Fruit fly (Drosophila melanogaster) whole organism, embryonic: Measurements from ENCODE around the gene Osi10a.

Experiments used
- CG14667 ChIP-seq: fragments of 200-800 bp; sonication (Bioruptor generic); IDR thresholded peaks from 2 replicates; pipeline ENCODE4 v1.3.6; 2022; ENCODE audit warnings: missing biosample characterization, missing genetic modification characterization
- CG15479 ChIP-seq: fragments of 200-800 bp; sonication (Bioruptor generic); optimal IDR thresholded peaks from 3 replicates; lab custom pipeline; 2019; ENCODE audit warnings: missing biosample characterization, mild to moderate bottlenecking, missing genetic modification characterization, moderate library complexity
- CG8944 ChIP-seq: fragments of 200-800 bp; sonication (Bioruptor generic); optimal IDR thresholded peaks from 3 replicates; lab custom pipeline; 2016; ENCODE audit warnings: missing biosample characterization, missing genetic modification characterization
- CTCF ChIP-seq: fragments of 200-800 bp; sonication (Bioruptor generic); optimal IDR thresholded peaks from 2 replicates; lab custom pipeline; 2017; ENCODE audit warnings: missing biosample characterization, mild to moderate bottlenecking, missing genetic modification characterization, moderate library complexity
- Fer3 ChIP-seq: fragments of 200-800 bp; sonication (Bioruptor generic); optimal IDR thresholded peaks from 2 replicates; lab custom pipeline; 2018; ENCODE audit warnings: missing biosample characterization, mild to moderate bottlenecking, missing genetic modification characterization, moderate library complexity
- Hr78 ChIP-seq, 2 experiments: fragments of 200-800 bp in 1 of 2; fragments of >200 bp in 1 of 2; sonication (Bioruptor generic) in 1 of 2; optimal IDR thresholded peaks; 2 replicates each; lab custom pipeline; 2017 to 2019; ENCODE audit warnings: missing biosample characterization in 2 of 2, missing genetic modification characterization in 2 of 2, mild to moderate bottlenecking in 1 of 2, moderate library complexity in 1 of 2
- Ssrp ChIP-seq: fragments of 200-800 bp; sonication (Bioruptor generic); optimal IDR thresholded peaks from 2 replicates; lab custom pipeline; 2018; ENCODE audit warnings: missing biosample characterization, mild to moderate bottlenecking, missing genetic modification characterization, moderate library complexity
- Trl ChIP-seq, 3 experiments: fragments of >200 bp in 2 of 3; fragments of 200-800 bp in 1 of 3; sonication (Bioruptor generic) in 1 of 3; optimal IDR thresholded peaks; 2 replicates in 1 of 3; 3 replicates in 2 of 3; lab custom pipeline; 2016 to 2017; ENCODE audit warnings: missing biosample characterization in 1 of 3, missing genetic modification characterization in 1 of 3
- kay ChIP-seq: fragments of 200-800 bp; sonication (Bioruptor generic); optimal IDR thresholded peaks from 2 replicates; lab custom pipeline; 2016; ENCODE audit warnings: missing biosample characterization, missing genetic modification characterization
- vnd ChIP-seq: fragments of 200-800 bp; sonication (Bioruptor generic); IDR thresholded peaks from 3 replicates; pipeline ENCODE4 v1.3.6; 2022; ENCODE audit warnings: missing biosample characterization, missing genetic modification characterization; ENCODE audit not compliant: partially characterized antibody

DNA sequence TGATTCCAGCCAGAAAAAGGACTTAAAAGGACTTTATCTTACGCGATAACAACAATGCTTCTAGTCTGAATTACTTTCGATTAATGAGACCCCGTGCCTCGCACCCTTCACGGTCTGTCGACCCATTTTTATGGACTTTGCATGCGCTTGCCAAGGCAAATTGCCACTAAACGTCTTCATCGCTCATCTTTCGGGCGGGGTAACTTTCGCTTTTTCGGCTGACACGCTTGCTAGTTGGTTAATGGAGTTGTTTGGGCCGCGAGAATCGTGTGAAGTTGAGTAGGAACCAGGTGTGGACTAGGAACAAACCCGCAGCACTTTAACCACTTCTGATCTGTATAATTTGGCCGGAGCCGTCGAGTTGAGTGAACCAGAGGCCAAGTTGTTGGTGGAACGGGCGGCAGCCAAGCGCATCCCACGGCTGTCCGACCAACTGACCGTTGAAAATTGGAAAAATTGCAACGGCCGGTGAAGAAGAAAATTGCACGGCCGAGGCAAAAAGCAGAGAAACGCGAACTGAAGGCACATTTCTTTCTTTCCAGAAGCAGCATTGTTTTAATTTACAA lies 36.7 kb upstream of the Osi10a start, which contains the start of gene Osi5:
- TF ChIP-seq kay (GFP tag; lab: Kevin White, UChicago) (no peak), vnd (GFP tag; lab: Robert Waterston, UW) (no peak), CG15479 (GFP tag; lab: Kevin White, UChicago) (no peak), Trl (optimal IDR thresholded peaks at IDR 0.05; lab: Kevin White, UChicago) (no peak), Trl (GFP tag; optimal IDR thresholded peaks at IDR 0.05; lab: Kevin White, UChicago) (no peak), CTCF (no peak), CG8944 (GFP tag; lab: Kevin White, UChicago) (no peak), Fer3 (no peak), Ssrp (no peak), Hr78 (GFP tag; optimal IDR thresholded peaks at IDR 0.05; lab: Kevin White, UChicago) (no peak), CG14667 (GFP tag; lab: Robert Waterston, UW) (no peak)
